Worm (Caenorhabditis elegans) whole organism, young adult: ENCODE measurements around the gene clec-85.

Experiments used
- B0261.1 ChIP-seq: sonication (generic microtip); optimal IDR thresholded peaks from 2 replicates; lab custom pipeline; 2016; ENCODE audit warnings: mild to moderate bottlenecking, missing genetic modification characterization, moderate library complexity, missing compliant biosample characterization
- B0336.3 ChIP-seq: fragments of 200-800 bp; sonication (Bioruptor generic); IDR thresholded peaks from 2 replicates; pipeline ENCODE4 v1.3.6; 2022; ENCODE audit warnings: missing genetic modification characterization, missing compliant biosample characterization
- F10E7.11 ChIP-seq: sonication (generic microtip); optimal IDR thresholded peaks from 2 replicates; lab custom pipeline; 2017; ENCODE audit warnings: mild to moderate bottlenecking, missing genetic modification characterization, moderate library complexity, missing compliant biosample characterization
- F22D6.2 ChIP-seq: sonication (generic microtip); optimal IDR thresholded peaks from 2 replicates; lab custom pipeline; 2016; ENCODE audit warnings: mild to moderate bottlenecking, missing genetic modification characterization, missing compliant biosample characterization
- F23B12.7 ChIP-seq: sonication (generic microtip); optimal IDR thresholded peaks from 2 replicates; lab custom pipeline; 2017; ENCODE audit warnings: missing genetic modification characterization, mild to moderate bottlenecking, missing compliant biosample characterization, antibody characterized with exemption, moderate library complexity; ENCODE audit not compliant: insufficient read depth
- F37B4.10 ChIP-seq: fragments of 200-800 bp; sonication (Bioruptor generic); IDR thresholded peaks from 2 replicates; pipeline ENCODE4 v1.3.6; 2022; ENCODE audit warnings: missing genetic modification characterization, missing compliant biosample characterization
- F39B2.1 ChIP-seq: fragments of 200-800 bp; sonication (Bioruptor generic); IDR thresholded peaks from 2 replicates; pipeline ENCODE4 v1.3.6; 2022; ENCODE audit warnings: missing genetic modification reagents, missing genetic modification characterization, missing compliant biosample characterization
- F57A8.1 ChIP-seq: fragments of 200-800 bp; sonication (Bioruptor generic); optimal IDR thresholded peaks from 2 replicates; lab custom pipeline; 2018; ENCODE audit warnings: mild to moderate bottlenecking, missing genetic modification characterization, moderate library complexity, missing compliant biosample characterization
- F57C9.4 ChIP-seq: sonication (generic microtip); optimal IDR thresholded peaks from 2 replicates; lab custom pipeline; 2017; ENCODE audit warnings: mild to moderate bottlenecking, missing genetic modification characterization, missing compliant biosample characterization
- T07F8.4 ChIP-seq: sonication (generic microtip); optimal IDR thresholded peaks from 2 replicates; lab custom pipeline; 2016; ENCODE audit warnings: mild to moderate bottlenecking, missing genetic modification characterization, moderate library complexity, missing compliant biosample characterization
- Y53G8AR.9 ChIP-seq: fragments of 200-800 bp; sonication (Bioruptor generic); conservative IDR thresholded peaks from 2 replicates; pipeline ENCODE4 v1.3.6; 2022; ENCODE audit warnings: missing genetic modification reagents, missing genetic modification characterization, missing compliant biosample characterization
- Y56A3A.18 ChIP-seq: fragments of 200-800 bp; sonication (Bioruptor generic); IDR thresholded peaks from 2 replicates; pipeline ENCODE4 v1.3.6; 2022; ENCODE audit warnings: missing genetic modification reagents, missing genetic modification characterization, missing compliant biosample characterization
- ama-1 ChIP-seq, 3 experiments: fragments of 150-350 bp in 1 of 3; sonication (generic microtip) in 2 of 3; optimal IDR thresholded peaks; 2 replicates each; lab custom pipeline; 2014 to 2018; ENCODE audit warnings: missing biosample characterization in 2 of 3, missing genetic modification characterization in 2 of 3, missing genetic modification reagents in 2 of 3
- atf-7 ChIP-seq: sonication (generic microtip); optimal IDR thresholded peaks from 2 replicates; lab custom pipeline; 2017; ENCODE audit warnings: mild to moderate bottlenecking, missing genetic modification characterization, missing compliant biosample characterization
- athp-1 ChIP-seq: sonication (generic microtip); optimal IDR thresholded peaks from 2 replicates; lab custom pipeline; 2017; ENCODE audit warnings: mild to moderate bottlenecking, missing genetic modification characterization, missing compliant biosample characterization
- attf-5 ChIP-seq: fragments of 200-800 bp; sonication (Bioruptor generic); optimal IDR thresholded peaks from 2 replicates; lab custom pipeline; 2018; ENCODE audit warnings: mild to moderate bottlenecking, missing genetic modification characterization, missing compliant biosample characterization
- attf-6 ChIP-seq: fragments of 200-800 bp; sonication (Bioruptor generic); IDR thresholded peaks from 2 replicates; pipeline ENCODE4 v1.3.6; 2022; ENCODE audit warnings: missing genetic modification reagents, missing genetic modification characterization, missing compliant biosample characterization
- bed-1 ChIP-seq: fragments of 200-800 bp; sonication (Bioruptor generic); IDR thresholded peaks from 2 replicates; pipeline ENCODE4 v1.3.6; 2022; ENCODE audit warnings: missing genetic modification reagents, missing genetic modification characterization, missing compliant biosample characterization
- bed-2 ChIP-seq: fragments of 200-800 bp; sonication (Bioruptor generic); IDR thresholded peaks from 2 replicates; pipeline ENCODE4 v1.3.6; 2022; ENCODE audit warnings: missing genetic modification reagents, missing genetic modification characterization, missing compliant biosample characterization
- ceh-100 ChIP-seq: fragments of 200-800 bp; sonication (Bioruptor generic); IDR thresholded peaks from 2 replicates; pipeline ENCODE4 v1.3.6; 2022; ENCODE audit warnings: missing genetic modification reagents, missing genetic modification characterization, missing compliant biosample characterization
- ceh-40 ChIP-seq: fragments of 200-800 bp; sonication (Bioruptor generic); IDR thresholded peaks from 2 replicates; pipeline ENCODE4 v1.3.6; 2022; ENCODE audit warnings: missing genetic modification characterization, missing compliant biosample characterization
- ceh-58 ChIP-seq: fragments of 200-800 bp; sonication (Bioruptor generic); IDR thresholded peaks from 2 replicates; pipeline ENCODE4 v1.3.6; 2022; ENCODE audit warnings: missing genetic modification characterization, missing compliant biosample characterization
- egl-18 ChIP-seq: fragments of 200-800 bp; sonication (Bioruptor generic); IDR thresholded peaks from 2 replicates; pipeline ENCODE4 v1.3.6; 2022; ENCODE audit warnings: missing genetic modification reagents, missing genetic modification characterization, missing compliant biosample characterization
- ekl-4 ChIP-seq: fragments of 200-800 bp; sonication (Bioruptor generic); IDR thresholded peaks from 2 replicates; pipeline ENCODE4 v1.3.6; 2022; ENCODE audit warnings: missing genetic modification reagents, missing genetic modification characterization, missing compliant biosample characterization
- ets-4 ChIP-seq: fragments of 200-800 bp; sonication (Bioruptor generic); optimal IDR thresholded peaks from 2 replicates; lab custom pipeline; 2018; ENCODE audit warnings: mild to moderate bottlenecking, missing genetic modification characterization, missing compliant biosample characterization
- hlh-12 ChIP-seq: sonication (generic microtip); optimal IDR thresholded peaks from 2 replicates; lab custom pipeline; 2016; ENCODE audit warnings: missing genetic modification characterization, missing compliant biosample characterization
- hlh-26 ChIP-seq: fragments of 200-800 bp; sonication (Bioruptor generic); conservative IDR thresholded peaks from 2 replicates; pipeline ENCODE4 v1.3.6; 2022; ENCODE audit warnings: missing genetic modification reagents, missing genetic modification characterization, missing compliant biosample characterization
- hmg-1.2 ChIP-seq: fragments of 200-800 bp; sonication (Bioruptor generic); IDR thresholded peaks from 2 replicates; pipeline ENCODE4 v1.3.6; 2022; ENCODE audit warnings: missing genetic modification reagents, missing genetic modification characterization, missing compliant biosample characterization
- hmg-20 ChIP-seq: fragments of 200-800 bp; sonication (Bioruptor generic); IDR thresholded peaks from 2 replicates; pipeline ENCODE4 v1.3.6; 2022; ENCODE audit warnings: missing genetic modification reagents, missing genetic modification characterization, missing compliant biosample characterization
- lin-40 ChIP-seq: sonication (generic microtip); optimal IDR thresholded peaks from 2 replicates; lab custom pipeline; 2016; ENCODE audit warnings: missing genetic modification characterization, mild to moderate bottlenecking, missing compliant biosample characterization, missing genotype, missing genetic modification reagents
- lir-1 ChIP-seq: fragments of 200-800 bp; sonication (Bioruptor generic); conservative IDR thresholded peaks from 2 replicates; pipeline ENCODE4 v1.3.6; 2022; ENCODE audit warnings: missing genetic modification reagents, missing genetic modification characterization, missing compliant biosample characterization
- lsl-1 ChIP-seq: fragments of 200-800 bp; sonication (Bioruptor generic); optimal IDR thresholded peaks from 2 replicates; lab custom pipeline; 2018; ENCODE audit warnings: mild to moderate bottlenecking, missing genetic modification characterization, moderate library complexity, missing compliant biosample characterization
- madf-6 ChIP-seq: fragments of 200-800 bp; sonication (Bioruptor generic); IDR thresholded peaks from 2 replicates; pipeline ENCODE4 v1.3.6; 2022; ENCODE audit warnings: missing genetic modification reagents, missing genetic modification characterization, missing compliant biosample characterization
- madf-8 ChIP-seq: fragments of 200-800 bp; sonication (Bioruptor generic); conservative IDR thresholded peaks from 2 replicates; pipeline ENCODE4 v1.3.6; 2022; ENCODE audit warnings: missing genetic modification reagents, missing genetic modification characterization, missing compliant biosample characterization
- mcd-1 ChIP-seq: fragments of 200-800 bp; sonication (Bioruptor generic); IDR thresholded peaks from 2 replicates; pipeline ENCODE4 v1.3.6; 2022; ENCODE audit warnings: missing genetic modification reagents, missing genetic modification characterization, missing compliant biosample characterization
- mes-4 ChIP-seq: sonication (generic microtip); optimal IDR thresholded peaks from 2 replicates; lab custom pipeline; 2016; ENCODE audit warnings: missing genotype, missing genetic modification characterization, missing compliant biosample characterization
- nfya-1 ChIP-seq: sonication (generic microtip); optimal IDR thresholded peaks from 2 replicates; lab custom pipeline; 2017; ENCODE audit warnings: antibody characterized with exemption, missing compliant biosample characterization, missing genetic modification characterization, borderline replicate concordance; ENCODE audit not compliant: insufficient read depth
- nfya-2 ChIP-seq: fragments of 200-800 bp; sonication (Bioruptor generic); IDR thresholded peaks from 2 replicates; pipeline ENCODE4 v1.3.6; 2022; ENCODE audit warnings: missing genetic modification reagents, missing genetic modification characterization, missing compliant biosample characterization
- nhr-179 ChIP-seq: sonication (generic microtip); optimal IDR thresholded peaks from 2 replicates; lab custom pipeline; 2016; ENCODE audit warnings: mild to moderate bottlenecking, missing genetic modification characterization, missing compliant biosample characterization
- pbrm-1 ChIP-seq: fragments of 200-800 bp; sonication (Bioruptor generic); IDR thresholded peaks from 2 replicates; pipeline ENCODE4 v1.3.6; 2022; ENCODE audit warnings: missing genetic modification reagents, missing genetic modification characterization, missing compliant biosample characterization
- rec-8 ChIP-seq, 2 experiments: sonication (generic microtip); optimal IDR thresholded peaks; 2 replicates each; lab custom pipeline; 2016; ENCODE audit warnings: mild to moderate bottlenecking in 2 of 2, missing genetic modification characterization in 2 of 2, missing genetic modification reagents in 2 of 2, missing genotype in 2 of 2, missing biosample characterization in 1 of 2, missing compliant biosample characterization in 1 of 2, moderate library complexity in 1 of 2
- snpc-3.4 ChIP-seq: sonication (generic microtip); optimal IDR thresholded peaks from 2 replicates; lab custom pipeline; 2017; ENCODE audit warnings: missing genetic modification characterization, mild to moderate bottlenecking, missing compliant biosample characterization, antibody characterized with exemption, moderate library complexity, missing genotype, missing genetic modification reagents
- tbp1 ChIP-seq: fragments of 200-800 bp; sonication (Bioruptor generic); optimal IDR thresholded peaks from 2 replicates; lab custom pipeline; 2018; ENCODE audit warnings: mild to moderate bottlenecking, missing genetic modification characterization, missing compliant biosample characterization
- tbx-9 ChIP-seq: sonication (generic microtip); optimal IDR thresholded peaks from 2 replicates; lab custom pipeline; 2016; ENCODE audit warnings: borderline replicate concordance, missing genetic modification characterization, inconsistent platforms, missing compliant biosample characterization
- unc-130 ChIP-seq: sonication (generic microtip); optimal IDR thresholded peaks from 2 replicates; lab custom pipeline; 2016; ENCODE audit warnings: missing genetic modification reagents, missing genetic modification characterization, missing compliant biosample characterization
- xnd-1 ChIP-seq: sonication (generic microtip); optimal IDR thresholded peaks from 2 replicates; lab custom pipeline; 2016; ENCODE audit warnings: missing genotype, missing genetic modification reagents, missing genetic modification characterization, missing compliant biosample characterization
- zim-3 ChIP-seq: sonication (generic microtip); optimal IDR thresholded peaks from 2 replicates; lab custom pipeline; 2017; ENCODE audit warnings: mild to moderate bottlenecking, missing genetic modification characterization, moderate library complexity, missing compliant biosample characterization
- ztf-25 ChIP-seq: fragments of 200-800 bp; sonication (Bioruptor generic); IDR thresholded peaks from 2 replicates; pipeline ENCODE4 v1.3.6; 2022; ENCODE audit warnings: missing genetic modification reagents, missing genetic modification characterization, missing compliant biosample characterization
- ztf-3 ChIP-seq: fragments of 200-800 bp; sonication (Bioruptor generic); optimal IDR thresholded peaks from 2 replicates; lab custom pipeline; 2018; ENCODE audit warnings: mild to moderate bottlenecking, missing genetic modification characterization, missing compliant biosample characterization

The clec-85 gene

DNA sequence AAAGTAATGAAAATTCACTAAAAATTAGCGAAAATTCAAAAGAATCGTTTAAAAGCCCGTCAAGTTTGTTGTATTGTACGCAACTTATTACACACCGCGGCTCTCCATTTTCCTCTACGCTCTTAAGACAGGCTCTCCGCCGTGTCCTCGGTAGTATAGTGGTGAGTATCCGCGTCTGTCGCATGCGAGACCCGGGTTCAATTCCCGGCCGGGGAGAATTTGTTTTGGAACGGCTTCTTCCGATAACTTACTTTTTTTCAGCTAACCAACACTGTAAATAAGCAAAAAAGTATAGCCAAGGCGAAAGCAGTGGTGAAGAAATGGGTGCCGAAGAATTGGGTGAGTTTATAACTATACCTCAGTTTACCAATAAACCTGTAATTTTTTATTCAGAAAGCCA is 48.5 kb upstream of the clec-85 start:
- TF ChIP-seq ceh-100 (GFP tag; lab: Robert Waterston, UW) (no peak), xnd-1 (no peak), hlh-26 (GFP tag; lab: Robert Waterston, UW) (no peak), ceh-40 (GFP tag; lab: Robert Waterston, UW) (no peak), nhr-179 (tag; lab: Kevin White, UChicago) (no peak), rec-8 (tag; optimal IDR thresholded peaks at IDR 0.05; lab: Kevin White, UChicago) (no peak), madf-8 (GFP tag; lab: Robert Waterston, UW) (no peak), madf-6 (GFP tag; lab: Robert Waterston, UW) (peak; percentile 58; the same call in 1 of the 2 replicates), bed-1 (GFP tag; lab: Robert Waterston, UW) (no peak), F22D6.2 (tag; lab: Kevin White, UChicago) (no peak), attf-6 (GFP tag; lab: Robert Waterston, UW) (peak; percentile 52; the same call in 1 of the 2 replicates), nfya-2 (GFP tag; lab: Robert Waterston, UW) (no peak), unc-130 (GFP tag; lab: Kevin White, UChicago) (no peak), B0336.3 (GFP tag; lab: Robert Waterston, UW) (no peak), tbx-9 (tag; lab: Kevin White, UChicago) (no peak), nfya-1 (tag; lab: Kevin White, UChicago) (no peak), T07F8.4 (peak; percentile 40), pbrm-1 (GFP tag; lab: Robert Waterston, UW) (0 out of 2 replicates have a peak, but pooled peaks have one; percentile 39), lir-1 (GFP tag; lab: Robert Waterston, UW) (peak; percentile 29; the same call in 1 of the 2 replicates), snpc-3.4 (tag; lab: Kevin White, UChicago) (peak; percentile 7), bed-2 (no peak), F23B12.7 (tag; lab: Kevin White, UChicago) (peak; percentile 29), hlh-12 (tag; lab: Kevin White, UChicago) (no peak), zim-3 (tag; lab: Kevin White, UChicago) (peak; percentile 70), F39B2.1 (GFP tag; lab: Robert Waterston, UW) (no peak), F57A8.1 (GFP tag; lab: Kevin White, UChicago) (no peak), lsl-1 (GFP tag; lab: Kevin White, UChicago) (peak; percentile 9), hmg-20 (peak; percentile 58; the same call in 1 of the 2 replicates), mcd-1 (0 out of 2 replicates have a peak, but pooled peaks have one; percentile 41), egl-18 (GFP tag; lab: Robert Waterston, UW) (no peak), ekl-4 (no peak), attf-5 (GFP tag; lab: Kevin White, UChicago) (peak; percentile 21), atf-7 (no peak), F37B4.10 (GFP tag; lab: Robert Waterston, UW) (no peak), tbp1 (peak; percentile 96), Y53G8AR.9 (GFP tag; lab: Robert Waterston, UW) (no peak), F10E7.11 (tag; lab: Kevin White, UChicago) (no peak), ets-4 (GFP tag; lab: Kevin White, UChicago) (no peak), mes-4 (tag; lab: Kevin White, UChicago) (no peak), hmg-1.2 (GFP tag; lab: Robert Waterston, UW) (peak; percentile 72), ztf-3 (no peak), athp-1 (tag; lab: Kevin White, UChicago) (peak; percentile 37), B0261.1 (tag; lab: Kevin White, UChicago) (peak; percentile 85), F57C9.4 (tag; lab: Kevin White, UChicago) (no peak), ama-1 (optimal IDR thresholded peaks at IDR 0.05; lab: Kevin White, UChicago) (no peak), ama-1 (GFP tag; optimal IDR thresholded peaks at IDR 0.05; lab: Kevin White, UChicago) (no peak), ztf-25 (GFP tag; lab: Robert Waterston, UW) (peak; percentile 87), Y56A3A.18 (no peak), lin-40 (tag; lab: Kevin White, UChicago) (no peak), ceh-58 (no peak)
